Worm (Caenorhabditis elegans) whole organism, L4 larva: ENCODE data around the gene fbxa-78.

Experiments
- aly-2 ChIP-seq: sonication (generic microtip); optimal IDR thresholded peaks from 2 replicates; lab custom pipeline; 2018; ENCODE audit warnings: missing biosample characterization, missing genetic modification characterization
- dmd-6 ChIP-seq: fragments of 200-800 bp; sonication (Bioruptor generic); IDR thresholded peaks from 2 replicates; pipeline ENCODE4 v1.3.6; 2022; ENCODE audit warnings: missing genetic modification reagents, missing genetic modification characterization, missing compliant biosample characterization
- lsy-2 ChIP-seq, 2 experiments: fragments of 150-350 bp in 1 of 2; sonication (generic microtip) in 1 of 2; optimal IDR thresholded peaks; 2 replicates each; lab custom pipeline; 2014 to 2017; ENCODE audit warnings: missing biosample characterization in 2 of 2, missing genetic modification characterization in 2 of 2
- nhr-11 ChIP-seq: fragments of 150-350 bp; optimal IDR thresholded peaks from 2 replicates; lab custom pipeline; 2014; ENCODE audit warnings: missing biosample characterization, missing genetic modification characterization
- nhr-237 ChIP-seq: sonication (generic microtip); optimal IDR thresholded peaks from 2 replicates; lab custom pipeline; 2017; ENCODE audit warnings: missing biosample characterization, missing genetic modification characterization
- nhr-6 ChIP-seq: fragments of 150-350 bp; optimal IDR thresholded peaks from 2 replicates; lab custom pipeline; 2014; ENCODE audit warnings: missing biosample characterization, missing genetic modification characterization
- unc-39 ChIP-seq: sonication (generic microtip); optimal IDR thresholded peaks from 2 replicates; lab custom pipeline; 2017; ENCODE audit warnings: missing biosample characterization, missing genetic modification characterization
- zfp-3 ChIP-seq: fragments of 200-800 bp; sonication (Bioruptor generic); conservative IDR thresholded peaks from 2 replicates; pipeline ENCODE4 v1.3.6; 2022; ENCODE audit warnings: missing genetic modification reagents, missing genetic modification characterization, missing compliant biosample characterization

- TF ChIP-seq nhr-6 (tag; lab: Kevin White, UChicago) (no peak), dmd-6 (no peak), lsy-2 (tag; optimal IDR thresholded peaks at IDR 0.05; lab: Kevin White, UChicago) (peak in 1 of 2 experiments; percentile 22), zfp-3 (GFP tag; lab: Robert Waterston, UW) (no peak), nhr-11 (tag; lab: Kevin White, UChicago) (no peak), nhr-237 (no peak), aly-2 (tag; lab: Kevin White, UChicago) (no peak), unc-39 (no peak)
Observed at ce11 chrIII:1207852-1208251, 50.4 kb downstream of the fbxa-78 start, which contains the start of gene orc-3.
